Fruit fly (Drosophila melanogaster): ENCODE measurements around the gene CG13893.

DNA sequence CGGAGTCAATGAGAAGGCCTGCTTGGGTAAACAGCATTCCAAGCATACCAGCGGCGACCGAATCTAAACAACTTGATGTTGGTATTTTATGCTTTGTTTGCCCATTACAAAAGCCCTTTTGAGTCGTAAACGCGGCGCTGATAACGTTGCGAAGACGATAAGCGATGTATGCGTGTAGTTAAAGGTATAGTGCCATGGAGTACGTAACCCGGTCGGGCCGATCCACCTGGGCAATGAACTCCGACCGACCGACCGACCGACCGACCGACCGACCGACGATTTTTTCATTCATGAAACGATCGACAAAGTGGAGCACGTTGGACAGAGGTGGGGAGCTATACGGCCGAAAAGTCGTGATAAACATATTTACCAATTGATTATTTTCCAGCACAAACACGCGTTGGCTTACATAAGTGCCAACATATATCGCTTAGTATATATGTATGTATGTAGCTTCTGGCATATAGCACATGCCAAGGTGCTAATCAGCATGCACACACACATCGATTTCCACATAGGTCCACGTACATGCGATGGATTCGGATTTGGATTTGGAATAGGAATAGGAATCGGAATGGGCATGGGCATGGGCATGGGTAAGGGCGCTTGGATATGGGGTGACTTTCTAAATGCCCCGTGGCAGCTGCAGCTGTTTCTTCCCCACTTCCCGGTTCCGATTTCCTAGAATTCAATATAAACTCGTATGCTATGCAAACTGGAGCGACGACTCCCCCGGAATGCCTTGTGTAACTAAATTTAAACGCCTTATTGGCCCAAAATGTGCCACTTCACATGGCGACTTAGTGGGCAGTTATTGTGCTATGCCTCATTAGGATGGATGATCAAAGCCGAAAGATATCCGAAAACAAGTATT lies 39.3 kb upstream of the CG13893 start:
- TF ChIP-seq ovo (GFP tag; optimal IDR thresholded peaks at IDR 0.05) (no peak), CG7045 (GFP tag; optimal IDR thresholded peaks at IDR 0.05) (no peak), cnc (optimal IDR thresholded peaks at IDR 0.05) (no peak), Mnt (GFP tag; optimal IDR thresholded peaks at IDR 0.05) (no peak), tj (GFP tag; optimal IDR thresholded peaks at IDR 0.05) (no peak), Hr96 (GFP tag; optimal IDR thresholded peaks at IDR 0.05) (no peak), kay (GFP tag; ENCODE audit: borderline replicate concordance) (no peak), toe (GFP tag; optimal IDR thresholded peaks at IDR 0.05) (no peak), CG7101 (tag; optimal IDR thresholded peaks at IDR 0.05) (no peak), bab1 (GFP tag; optimal IDR thresholded peaks at IDR 0.05) (no peak)

Measured in whole organism, adult.